Worm (Caenorhabditis elegans) whole organism, young adult: ENCODE data around the gene K09B11.5.
A peak's percentile ranks its signal among the peaks of the same experiment; 100 is the strongest.

Source experiments
- B0019.2 ChIP-seq: fragments of 200-800 bp; sonication (Bioruptor generic); conservative IDR thresholded peaks from 2 replicates; pipeline ENCODE4 v1.3.6; 2022; ENCODE audit warnings: missing genetic modification reagents, missing genetic modification characterization, missing compliant biosample characterization
- C17E4.6 ChIP-seq: fragments of 200-800 bp; sonication (Bioruptor generic); IDR thresholded peaks from 2 replicates; pipeline ENCODE4 v1.3.6; 2022; ENCODE audit warnings: missing genetic modification reagents, missing genetic modification characterization, missing compliant biosample characterization
- D2030.7 ChIP-seq: fragments of 200-800 bp; sonication (Bioruptor generic); IDR thresholded peaks from 2 replicates; pipeline ENCODE4 v1.3.6; 2022; ENCODE audit warnings: missing genetic modification reagents, missing genetic modification characterization, missing compliant biosample characterization
- F33H1.4 ChIP-seq: fragments of 200-800 bp; sonication (Bioruptor generic); IDR thresholded peaks from 2 replicates; pipeline ENCODE4 v1.3.6; 2022; ENCODE audit warnings: missing genetic modification reagents, missing genetic modification characterization, missing compliant biosample characterization
- F39B2.1 ChIP-seq: fragments of 200-800 bp; sonication (Bioruptor generic); IDR thresholded peaks from 2 replicates; pipeline ENCODE4 v1.3.6; 2022; ENCODE audit warnings: missing genetic modification reagents, missing genetic modification characterization, missing compliant biosample characterization
- Y53F4B.3 ChIP-seq: fragments of 200-800 bp; sonication (Bioruptor generic); IDR thresholded peaks from 2 replicates; pipeline ENCODE4 v1.3.6; 2022; ENCODE audit warnings: missing genetic modification reagents, missing genetic modification characterization, missing compliant biosample characterization
- Y53G8AR.9 ChIP-seq: fragments of 200-800 bp; sonication (Bioruptor generic); conservative IDR thresholded peaks from 2 replicates; pipeline ENCODE4 v1.3.6; 2022; ENCODE audit warnings: missing genetic modification reagents, missing genetic modification characterization, missing compliant biosample characterization
- Y56A3A.18 ChIP-seq: fragments of 200-800 bp; sonication (Bioruptor generic); IDR thresholded peaks from 2 replicates; pipeline ENCODE4 v1.3.6; 2022; ENCODE audit warnings: missing genetic modification reagents, missing genetic modification characterization, missing compliant biosample characterization
- Y67H2A.10 ChIP-seq: fragments of 200-800 bp; sonication (Bioruptor generic); conservative IDR thresholded peaks from 2 replicates; pipeline ENCODE4 v1.3.6; 2022; ENCODE audit warnings: missing genetic modification reagents, missing genetic modification characterization, missing compliant biosample characterization
- Y95B8A.8 ChIP-seq: fragments of 200-800 bp; sonication (Bioruptor generic); IDR thresholded peaks from 2 replicates; pipeline ENCODE4 v1.3.6; 2022; ENCODE audit warnings: missing genetic modification reagents, missing genetic modification characterization, missing compliant biosample characterization
- aptf-3 ChIP-seq: fragments of 200-800 bp; sonication (Bioruptor generic); IDR thresholded peaks from 2 replicates; pipeline ENCODE4 v1.3.6; 2022; ENCODE audit warnings: missing genetic modification characterization, missing compliant biosample characterization
- attf-6 ChIP-seq: fragments of 200-800 bp; sonication (Bioruptor generic); IDR thresholded peaks from 2 replicates; pipeline ENCODE4 v1.3.6; 2022; ENCODE audit warnings: missing genetic modification reagents, missing genetic modification characterization, missing compliant biosample characterization
- bed-1 ChIP-seq: fragments of 200-800 bp; sonication (Bioruptor generic); IDR thresholded peaks from 2 replicates; pipeline ENCODE4 v1.3.6; 2022; ENCODE audit warnings: missing genetic modification reagents, missing genetic modification characterization, missing compliant biosample characterization
- cebp-2 ChIP-seq: fragments of 200-800 bp; sonication (Bioruptor generic); IDR thresholded peaks from 2 replicates; pipeline ENCODE4 v1.3.6; 2022; ENCODE audit warnings: missing genetic modification characterization, missing compliant biosample characterization
- ceh-100 ChIP-seq: fragments of 200-800 bp; sonication (Bioruptor generic); IDR thresholded peaks from 2 replicates; pipeline ENCODE4 v1.3.6; 2022; ENCODE audit warnings: missing genetic modification reagents, missing genetic modification characterization, missing compliant biosample characterization
- ceh-40 ChIP-seq: fragments of 200-800 bp; sonication (Bioruptor generic); IDR thresholded peaks from 2 replicates; pipeline ENCODE4 v1.3.6; 2022; ENCODE audit warnings: missing genetic modification characterization, missing compliant biosample characterization
- ceh-58 ChIP-seq: fragments of 200-800 bp; sonication (Bioruptor generic); IDR thresholded peaks from 2 replicates; pipeline ENCODE4 v1.3.6; 2022; ENCODE audit warnings: missing genetic modification characterization, missing compliant biosample characterization
- dox-1 ChIP-seq: fragments of 200-800 bp; sonication (Bioruptor generic); IDR thresholded peaks from 2 replicates; pipeline ENCODE4 v1.3.6; 2022; ENCODE audit warnings: missing genetic modification reagents, missing genetic modification characterization, missing compliant biosample characterization
- egl-18 ChIP-seq: fragments of 200-800 bp; sonication (Bioruptor generic); IDR thresholded peaks from 2 replicates; pipeline ENCODE4 v1.3.6; 2022; ENCODE audit warnings: missing genetic modification reagents, missing genetic modification characterization, missing compliant biosample characterization
- egl-44 ChIP-seq: fragments of 200-800 bp; sonication (Bioruptor generic); IDR thresholded peaks from 2 replicates; pipeline ENCODE4 v1.3.6; 2022; ENCODE audit warnings: missing genetic modification reagents, missing genetic modification characterization, missing compliant biosample characterization
- egrh-3 ChIP-seq: fragments of 200-800 bp; sonication (Bioruptor generic); IDR thresholded peaks from 2 replicates; pipeline ENCODE4 v1.3.6; 2022; ENCODE audit warnings: missing genetic modification reagents, missing genetic modification characterization, missing compliant biosample characterization
- ekl-4 ChIP-seq: fragments of 200-800 bp; sonication (Bioruptor generic); IDR thresholded peaks from 2 replicates; pipeline ENCODE4 v1.3.6; 2022; ENCODE audit warnings: missing genetic modification reagents, missing genetic modification characterization, missing compliant biosample characterization
- hsf-1 ChIP-seq: fragments of 200-800 bp; sonication (Bioruptor generic); IDR thresholded peaks from 2 replicates; pipeline ENCODE4 v1.3.6; 2022; ENCODE audit warnings: missing genetic modification reagents, missing genetic modification characterization, missing compliant biosample characterization
- lag-1 ChIP-seq: fragments of 200-800 bp; sonication (Bioruptor generic); IDR thresholded peaks from 2 replicates; pipeline ENCODE4 v1.3.6; 2022; ENCODE audit warnings: missing genetic modification reagents, missing genetic modification characterization, missing compliant biosample characterization
- lin-40 ChIP-seq: sonication (generic microtip); optimal IDR thresholded peaks from 2 replicates; lab custom pipeline; 2016; ENCODE audit warnings: missing genetic modification characterization, mild to moderate bottlenecking, missing compliant biosample characterization, missing genotype, missing genetic modification reagents
- madf-3 ChIP-seq: fragments of 200-800 bp; sonication (Bioruptor generic); IDR thresholded peaks from 2 replicates; pipeline ENCODE4 v1.3.6; 2022; ENCODE audit warnings: missing genetic modification reagents, missing genetic modification characterization, missing compliant biosample characterization
- madf-6 ChIP-seq: fragments of 200-800 bp; sonication (Bioruptor generic); IDR thresholded peaks from 2 replicates; pipeline ENCODE4 v1.3.6; 2022; ENCODE audit warnings: missing genetic modification reagents, missing genetic modification characterization, missing compliant biosample characterization
- mes-4 ChIP-seq: sonication (generic microtip); optimal IDR thresholded peaks from 2 replicates; lab custom pipeline; 2016; ENCODE audit warnings: missing genotype, missing genetic modification characterization, missing compliant biosample characterization
- nfya-2 ChIP-seq: fragments of 200-800 bp; sonication (Bioruptor generic); IDR thresholded peaks from 2 replicates; pipeline ENCODE4 v1.3.6; 2022; ENCODE audit warnings: missing genetic modification reagents, missing genetic modification characterization, missing compliant biosample characterization
- nfyb-1 ChIP-seq: fragments of 200-800 bp; sonication (Bioruptor generic); IDR thresholded peaks from 2 replicates; pipeline ENCODE4 v1.3.6; 2022; ENCODE audit warnings: missing genetic modification reagents, missing genetic modification characterization, missing compliant biosample characterization
- pbrm-1 ChIP-seq: fragments of 200-800 bp; sonication (Bioruptor generic); IDR thresholded peaks from 2 replicates; pipeline ENCODE4 v1.3.6; 2022; ENCODE audit warnings: missing genetic modification reagents, missing genetic modification characterization, missing compliant biosample characterization
- pha-4 ChIP-seq: fragments of 150-350 bp; sonication (generic microtip); optimal IDR thresholded peaks from 2 replicates; lab custom pipeline; 2014; ENCODE audit warnings: missing biosample characterization, missing genetic modification reagents, missing genetic modification characterization
- rcor-1 ChIP-seq: fragments of 200-800 bp; sonication (Bioruptor generic); IDR thresholded peaks from 2 replicates; pipeline ENCODE4 v1.3.6; 2022; ENCODE audit warnings: missing genetic modification reagents, missing genetic modification characterization, missing compliant biosample characterization
- snpc-3.4 ChIP-seq: sonication (generic microtip); optimal IDR thresholded peaks from 2 replicates; lab custom pipeline; 2017; ENCODE audit warnings: missing genetic modification characterization, mild to moderate bottlenecking, missing compliant biosample characterization, antibody characterized with exemption, moderate library complexity, missing genotype, missing genetic modification reagents
- ztf-18 ChIP-seq: sonication (generic microtip); optimal IDR thresholded peaks from 2 replicates; lab custom pipeline; 2016; ENCODE audit warnings: missing genotype, mild to moderate bottlenecking, missing genetic modification characterization, missing compliant biosample characterization
- ztf-22 ChIP-seq: fragments of 200-800 bp; sonication (Bioruptor generic); optimal IDR thresholded peaks from 2 replicates; lab custom pipeline; 2018; ENCODE audit warnings: mild to moderate bottlenecking, missing genetic modification characterization, moderate library complexity, missing compliant biosample characterization
- ztf-25 ChIP-seq: fragments of 200-800 bp; sonication (Bioruptor generic); IDR thresholded peaks from 2 replicates; pipeline ENCODE4 v1.3.6; 2022; ENCODE audit warnings: missing genetic modification reagents, missing genetic modification characterization, missing compliant biosample characterization
- ztf-6 ChIP-seq: fragments of 200-800 bp; sonication (Bioruptor generic); IDR thresholded peaks from 2 replicates; pipeline ENCODE4 v1.3.6; 2022; ENCODE audit warnings: missing genetic modification reagents, missing genetic modification characterization, missing compliant biosample characterization

Gene K09B11.5

ce11 chrIV:13463889-13464288 lies 30.1 kb upstream of the K09B11.5 start:
- TF ChIP-seq hsf-1 (GFP tag; lab: Robert Waterston, UW), result peak; percentile 99
- peak; percentile 67 for TF ChIP-seq Y53F4B.3
- peak; percentile 72 for TF ChIP-seq madf-6 (GFP tag; lab: Robert Waterston, UW)
- peak; percentile 85 for TF ChIP-seq rcor-1 (GFP tag; lab: Robert Waterston, UW)
- TF ChIP-seq nfya-2, result peak; percentile 88; the same call in 1 of the 2 replicates
- TF ChIP-seq ceh-58, result peak; percentile 97
- TF ChIP-seq Y67H2A.10 (GFP tag; lab: Robert Waterston, UW), result 0 out of 2 replicates have a peak, but pooled peaks have one; percentile 27
- peak; percentile 64; the same call in 1 of the 2 replicates for TF ChIP-seq ekl-4 (GFP tag; lab: Robert Waterston, UW)
- peak; percentile 92 for TF ChIP-seq madf-3
- TF ChIP-seq egl-18 (GFP tag; lab: Robert Waterston, UW), result peak; percentile 64; the same call in 1 of the 2 replicates
- TF ChIP-seq nfyb-1 (GFP tag; lab: Robert Waterston, UW), result 0 out of 2 replicates have a peak, but pooled peaks have one; percentile 18
- 0 out of 2 replicates have a peak, but pooled peaks have one; percentile 28 for TF ChIP-seq aptf-3 (GFP tag; lab: Robert Waterston, UW)
- peak; percentile 89 for TF ChIP-seq attf-6 (GFP tag; lab: Robert Waterston, UW)
- TF ChIP-seq pbrm-1, result peak; percentile 54; the same call in 1 of the 2 replicates
- TF ChIP-seq Y56A3A.18 (GFP tag; lab: Robert Waterston, UW), result 0 out of 2 replicates have a peak, but pooled peaks have one; percentile 58
- TF ChIP-seq ceh-40, result peak; percentile 95
- 0 out of 2 replicates have a peak, but pooled peaks have one; percentile 13 for TF ChIP-seq ztf-25 (GFP tag; lab: Robert Waterston, UW)
- peak; percentile 55; the same call in 1 of the 2 replicates for TF ChIP-seq ceh-100 (GFP tag; lab: Robert Waterston, UW)
- peak; percentile 66 for TF ChIP-seq D2030.7 (GFP tag; lab: Robert Waterston, UW)
- TF ChIP-seq egrh-3, result peak; percentile 52; the same call in 1 of the 2 replicates
- TF ChIP-seq F39B2.1 (GFP tag; lab: Robert Waterston, UW), result peak; percentile 62; the same call in 1 of the 2 replicates
- peak; percentile 8; the same call in 1 of the 2 replicates for TF ChIP-seq lag-1 (GFP tag; lab: Robert Waterston, UW)
- peak; percentile 67 for TF ChIP-seq B0019.2 (GFP tag; lab: Robert Waterston, UW)
- peak; percentile 89; the same call in 1 of the 2 replicates for TF ChIP-seq bed-1 (GFP tag; lab: Robert Waterston, UW)
- peak; percentile 54; the same call in 1 of the 2 replicates for TF ChIP-seq Y95B8A.8 (GFP tag; lab: Robert Waterston, UW)
- peak; percentile 88 for TF ChIP-seq Y53G8AR.9 (GFP tag; lab: Robert Waterston, UW)
- TF ChIP-seq dox-1 (GFP tag; lab: Robert Waterston, UW), result peak; percentile 78

ce11 chrIV:13462165-13462712 lies 28.4 kb upstream of the K09B11.5 start:
- peak; percentile 37 for TF ChIP-seq F33H1.4
- TF ChIP-seq egrh-3, result peak; percentile 51; the same call in 1 of the 2 replicates
- TF ChIP-seq hsf-1 (GFP tag; lab: Robert Waterston, UW), result peak; percentile 94
- TF ChIP-seq cebp-2 (GFP tag; lab: Robert Waterston, UW), result peak; percentile 82; the same call in 1 of the 2 replicates

- TF ChIP-seq mes-4 (no peak), F33H1.4 (no peak), pha-4 (tag; lab: Kevin White, UChicago) (no peak), egl-44 (GFP tag; lab: Robert Waterston, UW) (no peak), Y53F4B.3 (no peak), hsf-1 (GFP tag; lab: Robert Waterston, UW) (no peak), C17E4.6 (GFP tag; lab: Robert Waterston, UW) (no peak), ztf-18 (tag; lab: Kevin White, UChicago) (no peak), aptf-3 (GFP tag; lab: Robert Waterston, UW) (no peak), ztf-6 (no peak), lin-40 (no peak), ztf-22 (GFP tag; lab: Kevin White, UChicago) (no peak), dox-1 (GFP tag; lab: Robert Waterston, UW) (no peak), snpc-3.4 (no peak)
Observed at ce11 chrIV:13460876-13461275, 27.1 kb upstream of the K09B11.5 start, which contains the start of gene Y38H8A.12. Gene Y38H8A.12, minus strand, starts transcription at chrIV:13460976.
